Worm (Caenorhabditis elegans): ENCODE data around the gene glb-28.

glb-28 gene

DNA sequence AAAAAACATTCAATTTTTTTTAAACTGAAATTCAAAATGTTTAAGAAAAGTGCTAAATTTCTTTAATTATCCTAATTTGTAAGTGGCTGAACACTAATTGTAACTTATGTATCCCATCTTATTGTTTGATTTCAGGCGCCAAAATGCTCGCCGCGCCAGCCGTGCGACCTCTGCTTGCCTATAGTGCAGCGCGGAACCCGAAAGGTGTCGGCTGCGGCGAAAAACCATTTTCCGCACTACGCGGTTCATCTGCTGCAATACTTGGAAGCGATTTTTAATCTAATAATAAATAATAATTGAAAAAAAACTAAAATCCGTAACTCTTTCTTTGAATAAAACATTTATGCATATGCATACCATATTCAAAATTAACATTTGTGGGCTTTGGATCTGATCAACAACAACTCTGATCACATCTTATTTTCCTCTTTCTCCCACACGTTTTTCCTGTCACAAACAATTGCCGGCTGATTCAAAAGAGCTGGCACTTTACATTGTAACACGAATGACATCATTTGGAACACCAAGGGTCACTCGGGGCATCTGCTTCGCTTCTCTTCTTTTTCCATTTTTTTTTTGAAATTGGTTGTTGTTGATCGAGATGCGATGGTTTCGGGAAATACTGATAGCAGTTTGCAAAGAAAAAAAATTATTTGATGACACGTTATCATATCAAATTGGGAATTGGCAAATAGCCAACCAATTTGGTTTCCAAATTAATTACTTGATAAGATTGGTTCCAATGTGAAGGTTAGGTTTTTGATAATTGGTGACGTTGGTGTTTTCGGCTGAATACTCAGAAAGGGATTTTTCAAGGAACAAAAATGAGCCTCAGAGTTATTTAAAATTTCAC is 28.5 kb upstream of the glb-28 start:
- TF ChIP-seq rnt-1 (tag; optimal IDR thresholded peaks at IDR 0.05) (peak; percentile 29), egl-27 (tag; optimal IDR thresholded peaks at IDR 0.05) (no peak), pag-3 (tag; optimal IDR thresholded peaks at IDR 0.05; ENCODE audit: borderline replicate concordance, insufficient read depth) (peak; percentile 51), tbx-2 (tag; optimal IDR thresholded peaks at IDR 0.05) (no peak), nhr-47 (tag; optimal IDR thresholded peaks at IDR 0.05) (peak; percentile 3), dsc-1 (tag; optimal IDR thresholded peaks at IDR 0.05) (peak; percentile 89), hlh-17 (GFP tag; optimal IDR thresholded peaks at IDR 0.05; ENCODE audit: borderline replicate concordance) (no peak), C04F5.9 (tag; optimal IDR thresholded peaks at IDR 0.05) (no peak), ztf-11 (tag; optimal IDR thresholded peaks at IDR 0.05) (no peak), swsn-7 (tag; optimal IDR thresholded peaks at IDR 0.05) (peak; percentile 11), nhr-71 (tag; optimal IDR thresholded peaks at IDR 0.05) (no peak), nhr-85 (tag) (peak; percentile 37), nhr-19 (GFP tag; conservative IDR thresholded peaks at IDR 0.05) (peak; percentile 31; the same call in 1 of the 2 replicates), ceh-63 (GFP tag; optimal IDR thresholded peaks at IDR 0.05) (no peak), unc-98 (GFP tag; IDR thresholded peaks at IDR 0.05) (no peak), aly-2 (tag; optimal IDR thresholded peaks at IDR 0.05) (no peak), snpc-4 (tag; optimal IDR thresholded peaks at IDR 0.05) (peak; percentile 96), lin-14 (GFP tag; optimal IDR thresholded peaks at IDR 0.05) (peak; percentile 31), elt-2 (tag; optimal IDR thresholded peaks at IDR 0.05) (peak; percentile 24), elt-3 (tag; optimal IDR thresholded peaks at IDR 0.05) (peak in 5 of 6 experiments; percentile 37 to 81 (median 39)), sup-37 (GFP tag; optimal IDR thresholded peaks at IDR 0.05) (no peak)

DNA sequence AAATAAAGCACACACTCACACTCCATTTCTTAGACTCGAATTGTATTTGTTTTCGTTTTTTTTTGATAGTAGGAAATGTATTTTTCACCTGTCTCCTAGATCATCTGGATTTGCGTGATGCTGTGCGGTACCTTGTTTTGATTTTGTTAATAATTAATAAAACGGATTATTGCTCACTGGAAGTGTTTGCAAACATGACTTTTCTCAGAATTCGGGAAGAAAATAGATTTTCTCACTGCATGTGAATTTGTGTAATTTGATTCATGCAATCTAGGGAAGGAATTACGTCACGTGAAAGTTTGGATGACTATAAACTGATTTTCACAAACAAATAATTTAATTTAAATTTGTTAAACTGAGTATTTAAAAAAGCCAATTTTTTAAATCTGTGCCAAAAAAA is 26.9 kb upstream of the glb-28 start:
- TF ChIP-seq isw-1 (GFP tag; IDR thresholded peaks at IDR 0.05) (no peak; the same call in 1 of the 2 replicates), unc-130 (tag; optimal IDR thresholded peaks at IDR 0.05) (no peak), nhr-77 (tag; optimal IDR thresholded peaks at IDR 0.05) (no peak), snu-23 (GFP tag; optimal IDR thresholded peaks at IDR 0.05) (no peak), xbp-1 (tag; optimal IDR thresholded peaks at IDR 0.05) (peak; percentile 11), nhr-47 (tag; optimal IDR thresholded peaks at IDR 0.05) (peak; percentile 78), elt-3 (tag; optimal IDR thresholded peaks at IDR 0.05) (no peak), nhr-20 (tag; optimal IDR thresholded peaks at IDR 0.05) (peak; percentile 44), nhr-71 (tag; optimal IDR thresholded peaks at IDR 0.05) (peak; percentile 72), sptf-1 (tag; optimal IDR thresholded peaks at IDR 0.05) (no peak), vab-15 (tag; optimal IDR thresholded peaks at IDR 0.05) (no peak), lin-13 (GFP tag; optimal IDR thresholded peaks at IDR 0.05) (no peak), aly-2 (tag; optimal IDR thresholded peaks at IDR 0.05) (no peak), lin-14 (GFP tag; optimal IDR thresholded peaks at IDR 0.05) (peak; percentile 60), fkh-10 (GFP tag; optimal IDR thresholded peaks at IDR 0.05) (no peak), mdl-1 (tag; optimal IDR thresholded peaks at IDR 0.05) (no peak), alr-1 (tag; optimal IDR thresholded peaks at IDR 0.05; ENCODE audit: borderline replicate concordance) (no peak), pqm-1 (tag; optimal IDR thresholded peaks at IDR 0.05) (no peak), tlp-1 (tag; optimal IDR thresholded peaks at IDR 0.05) (no peak), ceh-82 (tag; optimal IDR thresholded peaks at IDR 0.05) (no peak), nhr-84 (tag; optimal IDR thresholded peaks at IDR 0.05) (no peak), lin-15B (tag; optimal IDR thresholded peaks at IDR 0.05) (no peak), Y116A8C.19 (tag; optimal IDR thresholded peaks at IDR 0.05; ENCODE audit: borderline replicate concordance) (no peak), fos-1 (tag; optimal IDR thresholded peaks at IDR 0.05) (no peak), sup-37 (GFP tag; optimal IDR thresholded peaks at IDR 0.05) (no peak), F16B12.6 (tag; optimal IDR thresholded peaks at IDR 0.05) (no peak), hlh-17 (GFP tag; optimal IDR thresholded peaks at IDR 0.05; ENCODE audit: borderline replicate concordance) (no peak), lin-39 (tag; optimal IDR thresholded peaks at IDR 0.05) (no peak), mab-9 (GFP tag; IDR thresholded peaks at IDR 0.05) (no peak), snpc-4 (tag; optimal IDR thresholded peaks at IDR 0.05) (no peak), C16A3.4 (tag; optimal IDR thresholded peaks at IDR 0.05) (no peak), unc-30 (tag; optimal IDR thresholded peaks at IDR 0.05) (no peak), lin-35 (GFP tag; optimal IDR thresholded peaks at IDR 0.05) (no peak), nhr-76 (tag; optimal IDR thresholded peaks at IDR 0.05) (no peak), ama-1 (optimal IDR thresholded peaks at IDR 0.05) (no peak), ztf-4 (tag; optimal IDR thresholded peaks at IDR 0.05) (peak; percentile 28)
